Worm (Caenorhabditis elegans) whole organism, L1 larva: ENCODE measurements around the gene mdt-6.
"Not testable (repeated sequence)": the region's sequence is repeated elsewhere in the genome, so short reads cannot be mapped to it uniquely, and the experiment has no call there.

Experiments
- C04F5.9 ChIP-seq: sonication (generic microtip); optimal IDR thresholded peaks from 2 replicates; lab custom pipeline; 2016; ENCODE audit warnings: missing genetic modification characterization, missing compliant biosample characterization
- C16A3.4 ChIP-seq: fragments of 150-350 bp; optimal IDR thresholded peaks from 2 replicates; lab custom pipeline; 2014; ENCODE audit warnings: missing biosample characterization, missing genetic modification characterization
- C34B4.2 ChIP-seq: sonication (generic microtip); optimal IDR thresholded peaks from 2 replicates; lab custom pipeline; 2017; ENCODE audit warnings: mild to moderate bottlenecking, missing genetic modification characterization, missing compliant biosample characterization
- blmp-1 ChIP-seq: fragments of 150-350 bp; optimal IDR thresholded peaks from 2 replicates; lab custom pipeline; 2014; ENCODE audit warnings: missing biosample characterization, missing genetic modification characterization
- ceh-8 ChIP-seq: fragments of 200-800 bp; sonication (Bioruptor generic); optimal IDR thresholded peaks from 2 replicates; lab custom pipeline; 2018; ENCODE audit warnings: mild to moderate bottlenecking, missing genetic modification characterization, moderate library complexity, missing compliant biosample characterization
- ceh-90 ChIP-seq: sonication (generic microtip); optimal IDR thresholded peaks from 2 replicates; lab custom pipeline; 2016; ENCODE audit warnings: missing genetic modification characterization, missing compliant biosample characterization
- dpl-1 ChIP-seq, 3 experiments: fragments of 150-350 bp in 2 of 3; sonication (generic microtip) in 1 of 3; optimal IDR thresholded peaks; 2 replicates each; lab custom pipeline; 2014 to 2017; ENCODE audit warnings: missing biosample characterization in 3 of 3, missing genetic modification characterization in 3 of 3, missing genetic modification reagents in 3 of 3
- efl-1 ChIP-seq, 4 experiments: fragments of 150-350 bp; optimal IDR thresholded peaks in 3 of 4; peaks in 1 of 4; 1 replicate in 1 of 4; 2 replicates in 3 of 4; lab custom pipeline; 2014; ENCODE audit warnings: missing biosample characterization in 2 of 4, missing genetic modification characterization in 2 of 4, missing genetic modification reagents in 2 of 4
- egl-27 ChIP-seq, 2 experiments: fragments of 150-350 bp in 1 of 2; sonication (generic microtip); optimal IDR thresholded peaks; 3 replicates each; lab custom pipeline; 2017 to 2018; ENCODE audit warnings: missing biosample characterization in 2 of 2, missing genetic modification characterization in 2 of 2, missing genetic modification reagents in 2 of 2
- elt-3 ChIP-seq, 6 experiments: fragments of 150-350 bp in 1 of 6; sonication (generic microtip); optimal IDR thresholded peaks; 2 replicates each; lab custom pipeline; 2017 to 2018; ENCODE audit warnings: missing biosample characterization in 6 of 6, missing genetic modification characterization in 6 of 6, inconsistent platforms in 1 of 6
- fkh-10 ChIP-seq: sonication (generic microtip); optimal IDR thresholded peaks from 2 replicates; lab custom pipeline; 2017; ENCODE audit warnings: missing biosample characterization, missing genetic modification reagents, missing genetic modification characterization
- fkh-4 ChIP-seq: sonication (generic microtip); optimal IDR thresholded peaks from 2 replicates; lab custom pipeline; 2016; ENCODE audit warnings: missing compliant biosample characterization, missing genetic modification characterization, borderline replicate concordance
- grh-1 ChIP-seq: fragments of 200-800 bp; sonication (Bioruptor generic); IDR thresholded peaks from 2 replicates; pipeline ENCODE4 v1.3.6; 2022; ENCODE audit warnings: missing genetic modification reagents, missing genetic modification characterization, missing compliant biosample characterization
- hlh-4 ChIP-seq: sonication (generic microtip); optimal IDR thresholded peaks from 2 replicates; lab custom pipeline; 2016; ENCODE audit warnings: mild to moderate bottlenecking, missing genetic modification characterization, missing compliant biosample characterization
- jun-1 ChIP-seq: fragments of 150-350 bp; optimal IDR thresholded peaks from 2 replicates; lab custom pipeline; 2014; ENCODE audit warnings: missing biosample characterization, missing genetic modification reagents, missing genetic modification characterization
- lin-35 ChIP-seq, 2 experiments: fragments of 150-350 bp; optimal IDR thresholded peaks; 2 replicates each; lab custom pipeline; 2014; ENCODE audit warnings: missing biosample characterization in 2 of 2, missing genetic modification characterization in 2 of 2, missing genetic modification reagents in 2 of 2
- lsy-2 ChIP-seq, 2 experiments: fragments of 150-350 bp; optimal IDR thresholded peaks; 2 replicates each; lab custom pipeline; 2014; ENCODE audit warnings: missing biosample characterization in 2 of 2, missing genetic modification characterization in 2 of 2
- mab-9 ChIP-seq: fragments of 200-800 bp; sonication (Bioruptor generic); IDR thresholded peaks from 2 replicates; pipeline ENCODE4 v1.3.6; 2022; ENCODE audit warnings: missing genetic modification reagents, missing genetic modification characterization, missing compliant biosample characterization
- nhr-28 ChIP-seq: fragments of 150-350 bp; optimal IDR thresholded peaks from 2 replicates; lab custom pipeline; 2014; ENCODE audit warnings: missing biosample characterization, missing genetic modification characterization
- nhr-76 ChIP-seq: sonication (generic microtip); optimal IDR thresholded peaks from 2 replicates; lab custom pipeline; 2017; ENCODE audit warnings: missing biosample characterization, missing genetic modification characterization
- nhr-90 ChIP-seq: sonication (generic microtip); optimal IDR thresholded peaks from 2 replicates; lab custom pipeline; 2016; ENCODE audit warnings: mild to moderate bottlenecking, missing genetic modification characterization, missing compliant biosample characterization; ENCODE audit not compliant: poor library complexity
- pax-3 ChIP-seq: fragments of 200-800 bp; sonication (Bioruptor generic); optimal IDR thresholded peaks from 2 replicates; lab custom pipeline; 2018; ENCODE audit warnings: mild to moderate bottlenecking, missing genetic modification characterization, moderate library complexity, missing compliant biosample characterization
- sox-4 ChIP-seq: sonication (generic microtip); optimal IDR thresholded peaks from 2 replicates; lab custom pipeline; 2016; ENCODE audit warnings: missing genetic modification characterization, missing compliant biosample characterization
- sptf-1 ChIP-seq: fragments of 150-350 bp; optimal IDR thresholded peaks from 2 replicates; lab custom pipeline; 2014; ENCODE audit warnings: missing biosample characterization, missing genetic modification characterization
- sup-37 ChIP-seq: fragments of 200-800 bp; sonication (Bioruptor generic); optimal IDR thresholded peaks from 2 replicates; lab custom pipeline; 2018; ENCODE audit warnings: mild to moderate bottlenecking, missing genetic modification characterization, missing compliant biosample characterization
- swsn-7 ChIP-seq: sonication (generic microtip); optimal IDR thresholded peaks from 2 replicates; lab custom pipeline; 2016; ENCODE audit warnings: missing genetic modification characterization, missing compliant biosample characterization
- tbx-2 ChIP-seq: sonication (generic microtip); optimal IDR thresholded peaks from 2 replicates; lab custom pipeline; 2016; ENCODE audit warnings: missing genetic modification characterization, missing compliant biosample characterization
- unc-130 ChIP-seq: fragments of 150-350 bp; optimal IDR thresholded peaks from 2 replicates; lab custom pipeline; 2017; ENCODE audit warnings: missing biosample characterization, missing genetic modification characterization, inconsistent platforms
- unc-30 ChIP-seq: sonication (generic microtip); optimal IDR thresholded peaks from 2 replicates; lab custom pipeline; 2017; ENCODE audit warnings: missing biosample characterization, missing genetic modification characterization
- unc-62 ChIP-seq: fragments of 150-350 bp; optimal IDR thresholded peaks from 2 replicates; lab custom pipeline; 2014; ENCODE audit warnings: missing biosample characterization, missing genetic modification reagents, missing genetic modification characterization
- unc-98 ChIP-seq: fragments of 200-800 bp; sonication (Bioruptor generic); IDR thresholded peaks from 2 replicates; pipeline ENCODE4 v1.3.6; 2022; ENCODE audit warnings: missing genetic modification characterization, missing compliant biosample characterization
- vab-15 ChIP-seq: sonication (generic microtip); optimal IDR thresholded peaks from 2 replicates; lab custom pipeline; 2017; ENCODE audit warnings: missing genotype, mild to moderate bottlenecking, missing genetic modification characterization, missing compliant biosample characterization
- zag-1 ChIP-seq: fragments of 150-350 bp; optimal IDR thresholded peaks from 2 replicates; lab custom pipeline; 2014; ENCODE audit warnings: missing biosample characterization, missing genetic modification characterization
- zip-4 ChIP-seq: fragments of 200-800 bp; sonication (Bioruptor generic); optimal IDR thresholded peaks from 2 replicates; lab custom pipeline; 2018; ENCODE audit warnings: mild to moderate bottlenecking, missing genetic modification characterization, moderate library complexity, missing compliant biosample characterization

The mdt-6 gene

DNA sequence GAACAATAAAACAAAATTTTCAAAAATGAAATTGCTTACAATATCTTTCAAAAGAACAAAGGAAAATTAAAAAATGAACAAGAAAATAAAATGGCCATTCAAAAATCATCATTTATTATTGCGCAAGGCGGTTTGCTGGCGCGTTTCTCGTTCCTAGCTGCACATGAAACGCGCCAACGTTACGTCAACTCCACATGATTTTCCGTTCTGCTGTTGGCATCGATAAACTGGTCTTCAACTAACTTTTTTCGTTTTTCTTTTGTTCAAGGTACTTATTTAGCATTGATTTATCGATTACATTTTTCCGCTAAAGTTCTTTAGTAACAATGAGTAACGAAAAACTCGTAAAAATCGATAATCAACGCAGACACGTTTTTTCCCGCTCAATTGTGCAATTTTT is 972 bp upstream of the mdt-6 start, which contains the start of the genes Y57E12AL.6 and Y57E12AL.1 (continued):
- TF ChIP-seq elt-3 (tag; optimal IDR thresholded peaks at IDR 0.05; lab: Kevin White, UChicago) (peak in 2 of 6 experiments; percentile 75 to 94), nhr-28 (tag; lab: Kevin White, UChicago) (no peak), zag-1 (tag; lab: Kevin White, UChicago) (no peak), nhr-76 (no peak), tbx-2 (tag; lab: Kevin White, UChicago) (peak; percentile 83), unc-30 (tag; lab: Kevin White, UChicago) (no peak), sup-37 (GFP tag; lab: Kevin White, UChicago) (peak; percentile 29), swsn-7 (tag; lab: Kevin White, UChicago) (peak; percentile 86), C16A3.4 (tag; lab: Kevin White, UChicago) (peak; percentile 89), mab-9 (peak; percentile 46; the same call in 1 of the 2 replicates), nhr-90 (tag; lab: Kevin White, UChicago) (peak; percentile 89), sox-4 (tag; lab: Kevin White, UChicago) (peak; percentile 61)

DNA sequence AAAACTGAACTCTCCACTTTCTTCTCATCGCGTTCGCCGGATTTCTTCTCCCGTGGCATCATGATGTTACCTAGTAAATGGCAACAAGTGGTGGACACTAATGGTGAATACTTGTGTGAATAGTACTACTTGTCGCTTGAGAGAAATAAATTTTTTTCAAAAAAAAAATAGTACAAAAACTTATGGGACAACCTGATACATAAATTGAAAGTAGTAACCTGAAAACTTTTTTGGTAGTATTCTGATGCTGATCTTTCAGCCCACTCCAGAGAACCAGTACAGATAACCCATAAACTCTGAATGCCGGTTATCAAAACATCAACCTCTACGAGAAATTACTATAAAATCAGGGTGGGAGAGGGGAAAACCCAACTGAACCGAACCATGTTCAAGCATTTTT is 1.6 kb downstream of the mdt-6 start, which contains the start of gene Y57E12AL.2:
TSS of gene Y57E12AL.2 (plus strand) at position 301 of the 400 bp plus-strand sequence.
- not testable (repeated sequence) for TF ChIP-seq zip-4 (GFP tag; lab: Kevin White, UChicago); C16A3.4 (tag; lab: Kevin White, UChicago); ceh-90 (tag; lab: Kevin White, UChicago)

DNA sequence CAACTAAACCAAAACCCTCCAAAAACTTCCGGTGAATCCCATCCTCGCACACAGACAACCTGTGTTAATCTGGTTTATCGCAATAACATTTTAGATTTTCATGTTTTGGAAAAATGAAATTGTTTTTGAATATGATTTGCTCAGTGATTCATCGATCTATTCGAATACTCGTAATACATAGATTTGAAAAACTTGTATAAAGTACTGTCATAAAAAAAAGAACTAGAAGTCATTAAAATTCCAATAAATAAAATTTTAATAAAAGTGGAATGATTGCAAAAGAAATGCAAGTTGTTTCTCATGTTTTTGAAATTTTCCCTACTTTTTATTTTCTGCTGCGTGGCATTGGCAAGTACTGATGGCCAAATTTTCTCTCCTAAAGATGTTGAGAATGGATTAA is 4.8 kb downstream of the mdt-6 start, which contains the start of gene spig-8:
TSS of gene spig-8 (plus strand) at position 301 of the 400 bp plus-strand sequence.
- TF ChIP-seq lin-35 (GFP tag; optimal IDR thresholded peaks at IDR 0.05; lab: Kevin White, UChicago) (no peak), ceh-90 (tag; lab: Kevin White, UChicago) (no peak), sptf-1 (no peak), unc-62 (GFP tag; lab: Kevin White, UChicago) (no peak), tbx-2 (tag; lab: Kevin White, UChicago) (no peak)

DNA sequence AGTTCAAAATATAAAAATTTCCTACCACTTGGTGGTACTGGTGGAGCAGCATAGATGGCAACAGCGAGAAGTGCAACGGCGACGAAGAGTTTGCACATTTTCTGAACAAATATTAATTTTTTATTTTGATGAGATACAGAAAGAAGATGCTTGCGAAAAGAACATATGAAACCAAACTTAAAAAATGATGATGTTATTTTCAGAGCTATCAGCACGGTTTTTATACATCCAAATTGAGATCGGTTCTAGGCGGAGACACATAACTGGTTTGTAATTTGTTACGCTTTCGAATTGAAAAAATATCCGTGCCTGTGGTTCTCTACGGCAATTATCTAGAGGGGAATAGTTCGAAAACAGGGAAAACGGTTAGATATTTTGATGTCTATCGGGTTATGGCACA is 6.3 kb downstream of the mdt-6 start, which contains the start of gene txt-17:
TSS of gene txt-17 (minus strand) at position 101 of the 400 bp plus-strand sequence.
- peak; percentile 49 for TF ChIP-seq grh-1
- TF ChIP-seq sup-37 (GFP tag; lab: Kevin White, UChicago): no peak

DNA sequence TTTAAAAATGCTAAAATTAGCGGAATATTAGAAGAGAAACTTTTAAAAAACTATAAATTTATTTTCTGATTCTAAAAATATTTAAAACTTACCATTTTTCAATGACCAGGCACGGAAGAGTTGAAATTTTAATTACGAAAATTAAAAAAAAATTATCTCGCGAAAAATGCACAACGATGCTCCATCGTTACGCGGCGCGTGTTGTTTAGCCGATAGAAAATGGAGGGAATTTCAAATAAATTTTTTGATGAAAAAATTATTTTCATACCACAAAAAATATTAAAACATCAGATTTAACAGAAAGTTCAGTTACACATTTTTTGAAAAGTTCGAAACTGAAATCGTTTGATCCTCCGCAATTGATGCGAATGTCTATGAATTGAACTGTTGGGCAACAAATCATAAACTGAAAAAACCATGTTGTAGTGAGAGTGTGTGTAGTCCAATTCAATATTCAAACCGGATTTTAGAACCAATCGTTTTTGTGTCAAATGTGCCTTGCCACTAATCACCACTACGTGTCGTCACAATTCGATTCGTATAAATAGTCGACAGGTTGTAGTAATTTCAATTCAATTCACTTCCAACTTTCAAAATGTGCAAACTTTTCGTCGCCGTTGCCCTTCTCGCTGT is 8.2 kb downstream of the mdt-6 start, which contains the start of the genes tofu-2 and spig-1:
TSS of gene tofu-2 (minus strand) at position 116 of the 633 bp plus-strand sequence.
TSS of gene spig-1 (plus strand) at position 583 of the 633 bp plus-strand sequence.
- TF ChIP-seq ceh-8 (GFP tag; lab: Kevin White, UChicago) (no peak), efl-1 (optimal IDR thresholded peaks at IDR 0.05; lab: Kevin White, UChicago) (peak in 1 of 2 experiments; percentile 59), efl-1 (GFP tag; optimal IDR thresholded peaks at IDR 0.05 in 1 of 2; lab: Kevin White, UChicago) (peak; percentile 6 to 44)
- TF ChIP-seq, all 84 proteins: peak for 1

DNA sequence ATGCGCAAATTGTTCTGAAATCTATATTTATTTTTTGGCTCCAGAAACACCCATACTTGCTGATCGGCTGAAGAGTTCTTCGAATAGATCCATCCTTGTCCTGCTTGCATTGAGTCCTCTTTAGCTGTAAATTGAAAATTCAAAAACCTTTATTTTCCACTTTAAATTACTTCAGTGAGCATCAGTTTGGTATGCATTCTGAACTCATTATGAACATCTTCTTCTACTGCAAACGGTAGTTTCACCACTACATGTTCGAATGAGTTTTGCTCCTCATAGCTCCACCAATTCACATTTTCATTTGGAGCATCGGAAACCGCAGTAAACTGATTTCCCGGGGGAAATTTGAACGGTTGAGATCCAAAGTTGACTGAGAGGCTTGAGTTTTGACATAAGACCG is 9.3 kb downstream of the mdt-6 start:
- TF ChIP-seq fkh-4 (tag; lab: Kevin White, UChicago): no peak
- no peak for TF ChIP-seq grh-1
- no peak for TF ChIP-seq C04F5.9 (tag; lab: Kevin White, UChicago)
- TF ChIP-seq blmp-1: no peak
- no peak for TF ChIP-seq sox-4 (tag; lab: Kevin White, UChicago)
- no peak for TF ChIP-seq pax-3 (tag; lab: Kevin White, UChicago)
- no peak for TF ChIP-seq hlh-4
- TF ChIP-seq sptf-1: no peak
- TF ChIP-seq unc-130 (tag; lab: Kevin White, UChicago): no peak
- TF ChIP-seq egl-27 (tag; optimal IDR thresholded peaks at IDR 0.05; lab: Kevin White, UChicago): no peak
- no peak for TF ChIP-seq lsy-2 (tag; optimal IDR thresholded peaks at IDR 0.05; lab: Kevin White, UChicago)
- no peak for TF ChIP-seq fkh-10 (GFP tag; lab: Kevin White, UChicago)
- no peak for TF ChIP-seq elt-3 (tag; optimal IDR thresholded peaks at IDR 0.05; lab: Kevin White, UChicago)
- no peak for TF ChIP-seq C34B4.2
- no peak for TF ChIP-seq vab-15 (tag; lab: Kevin White, UChicago)
- TF ChIP-seq dpl-1 (GFP tag; optimal IDR thresholded peaks at IDR 0.05; lab: Kevin White, UChicago): no peak
- no peak for TF ChIP-seq unc-98 (GFP tag; lab: Robert Waterston, UW)
- TF ChIP-seq jun-1 (tag; lab: Kevin White, UChicago): no peak
- TF ChIP-seq swsn-7 (tag; lab: Kevin White, UChicago): no peak
- no peak for TF ChIP-seq ceh-90 (tag; lab: Kevin White, UChicago)
